Worm (Caenorhabditis elegans) whole organism, L4 larva: ENCODE results near the gene ZK616.65.

ENCODE experiments used
- D1046.2 ChIP-seq: fragments of 200-800 bp; sonication (Bioruptor generic); IDR thresholded peaks from 2 replicates; pipeline ENCODE4 v1.3.6; 2022; ENCODE audit warnings: missing genetic modification characterization, missing compliant biosample characterization
- T20F7.1 ChIP-seq: fragments of 200-800 bp; sonication (Bioruptor generic); optimal IDR thresholded peaks from 2 replicates; lab custom pipeline; 2018; ENCODE audit warnings: mild to moderate bottlenecking, missing genetic modification characterization, missing compliant biosample characterization
- T26A8.4 ChIP-seq: fragments of 200-800 bp; sonication (Bioruptor generic); IDR thresholded peaks from 2 replicates; pipeline ENCODE4 v1.3.6; 2022; ENCODE audit warnings: missing genetic modification characterization, missing compliant biosample characterization
- ama-1 ChIP-seq: fragments of 150-350 bp; optimal IDR thresholded peaks from 2 replicates; lab custom pipeline; 2014; ENCODE audit warnings: inconsistent platforms, mixed read lengths
- ceh-20 ChIP-seq: fragments of 200-800 bp; sonication (Bioruptor generic); IDR thresholded peaks from 2 replicates; pipeline ENCODE4 v1.3.6; 2022; ENCODE audit warnings: missing genetic modification reagents, missing genetic modification characterization, missing compliant biosample characterization
- lir-3 ChIP-seq: sonication (generic microtip); optimal IDR thresholded peaks from 2 replicates; lab custom pipeline; 2016; ENCODE audit warnings: mild to moderate bottlenecking, missing genetic modification characterization, missing compliant biosample characterization
- mdt-29 ChIP-seq: fragments of 200-800 bp; sonication (Bioruptor generic); IDR thresholded peaks from 2 replicates; pipeline ENCODE4 v1.3.6; 2022; ENCODE audit warnings: missing genetic modification reagents, missing genetic modification characterization, missing compliant biosample characterization
- mep-1 ChIP-seq: fragments of 150-350 bp; sonication (generic microtip); optimal IDR thresholded peaks from 3 replicates; lab custom pipeline; 2014; ENCODE audit warnings: missing biosample characterization, missing genetic modification characterization
- unc-62 ChIP-seq, 3 experiments: fragments of 150-350 bp in 1 of 3; sonication (generic microtip); optimal IDR thresholded peaks in 2 of 3; peaks in 1 of 3; 1 replicate in 1 of 3; 2 replicates in 2 of 3; lab custom pipeline; 2014 to 2017; ENCODE audit warnings: missing biosample characterization in 3 of 3, missing genetic modification characterization in 3 of 3, missing genetic modification reagents in 3 of 3, missing genotype in 1 of 3

Gene ZK616.65

ce11 chrIV:5364135-5364609 lies 46.8 kb downstream of the ZK616.65 start, which contains the start of the genes hda-6 and F41H10.4 (continued):
- TF ChIP-seq unc-62 (GFP tag; optimal IDR thresholded peaks at IDR 0.05 in 1 of 2; lab: Kevin White, UChicago) = peak in 1 of 2 experiments; percentile 81
- no peak for TF ChIP-seq unc-62 (tag; optimal IDR thresholded peaks at IDR 0.05; lab: Kevin White, UChicago)
- no peak for TF ChIP-seq T20F7.1
- TF ChIP-seq, all 104 proteins: peak for 31

DNA sequence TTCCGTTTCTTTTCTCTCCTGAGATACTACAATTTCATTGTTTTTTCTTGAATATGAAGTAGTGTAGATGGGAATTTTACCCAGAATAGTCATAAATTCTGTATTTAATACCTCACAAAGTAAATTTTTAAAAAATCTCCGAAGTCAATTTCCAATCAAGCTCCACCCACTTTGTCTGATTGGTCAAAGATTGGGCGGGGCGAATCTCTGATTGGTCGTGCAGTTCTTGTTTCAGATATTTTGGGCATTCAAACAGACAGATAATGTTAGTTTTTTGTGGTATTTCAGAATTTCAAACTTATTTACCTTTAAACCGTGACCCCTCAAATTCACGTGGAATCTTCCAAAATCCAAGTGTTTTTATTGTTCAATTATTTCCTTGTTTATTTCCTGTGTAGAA lies 50.5 kb downstream of the ZK616.65 start, which contains the start of gene F41H10.5:
Gene F41H10.5 (plus strand): TSS at position 375 of the 400 bp plus-strand sequence.
- TF ChIP-seq T26A8.4 (GFP tag; lab: Robert Waterston, UW) (no peak), mdt-29 (GFP tag; lab: Robert Waterston, UW) (no peak), lir-3 (no peak), D1046.2 (GFP tag; lab: Robert Waterston, UW) (no peak), ceh-20 (GFP tag; lab: Robert Waterston, UW) (no peak), ama-1 (lab: Kevin White, UChicago) (no peak), mep-1 (no peak)
